Worm (Caenorhabditis elegans): Measurements from ENCODE around the gene snpc-1.2.
A peak's percentile ranks its signal among the peaks of the same experiment; 100 is the strongest.

Gene snpc-1.2

ce11 chrIII:13160636-13161035 is 8.7 kb downstream of the snpc-1.2 start:
- TF ChIP-seq dao-5 (tag; optimal IDR thresholded peaks at IDR 0.05) (no peak), him-1 (tag; optimal IDR thresholded peaks at IDR 0.05) (no peak), W03F9.2 (tag; optimal IDR thresholded peaks at IDR 0.05) (no peak)

- TF ChIP-seq dao-5 (tag; optimal IDR thresholded peaks at IDR 0.05) (no peak), him-1 (tag; optimal IDR thresholded peaks at IDR 0.05) (no peak), W03F9.2 (tag; optimal IDR thresholded peaks at IDR 0.05) (no peak)
Observed at ce11 chrIII:13153517-13153916, 15.8 kb downstream of the snpc-1.2 start, which contains the start of gene abce-1. Gene abce-1, plus strand, starts transcription at chrIII:13153817.

ce11 chrIII:13152697-13153391 is 16.5 kb downstream of the snpc-1.2 start, which contains the start of gene Y39E4B.10:
Gene Y39E4B.10, minus strand, starts transcription at chrIII:13152858.
- TF ChIP-seq dao-5 (tag; optimal IDR thresholded peaks at IDR 0.05) = no peak
- TF ChIP-seq him-1 (tag; optimal IDR thresholded peaks at IDR 0.05) = no peak
- peak; percentile 26 for TF ChIP-seq W03F9.2 (tag; optimal IDR thresholded peaks at IDR 0.05)

ce11 chrIII:13151765-13152164 is 17.6 kb downstream of the snpc-1.2 start:
- TF ChIP-seq him-1 (tag; optimal IDR thresholded peaks at IDR 0.05) (no peak), dao-5 (tag; optimal IDR thresholded peaks at IDR 0.05) (no peak), W03F9.2 (tag; optimal IDR thresholded peaks at IDR 0.05) (no peak)

ce11 chrIII:13139301-13139700 is 30.0 kb downstream of the snpc-1.2 start, which contains the start of gene bre-2:
Gene bre-2, minus strand, starts transcription at chrIII:13139626.
- no peak for TF ChIP-seq dao-5 (tag; optimal IDR thresholded peaks at IDR 0.05)
- no peak for TF ChIP-seq W03F9.2 (tag; optimal IDR thresholded peaks at IDR 0.05)
- TF ChIP-seq him-1 (tag; optimal IDR thresholded peaks at IDR 0.05) = no peak

DNA sequence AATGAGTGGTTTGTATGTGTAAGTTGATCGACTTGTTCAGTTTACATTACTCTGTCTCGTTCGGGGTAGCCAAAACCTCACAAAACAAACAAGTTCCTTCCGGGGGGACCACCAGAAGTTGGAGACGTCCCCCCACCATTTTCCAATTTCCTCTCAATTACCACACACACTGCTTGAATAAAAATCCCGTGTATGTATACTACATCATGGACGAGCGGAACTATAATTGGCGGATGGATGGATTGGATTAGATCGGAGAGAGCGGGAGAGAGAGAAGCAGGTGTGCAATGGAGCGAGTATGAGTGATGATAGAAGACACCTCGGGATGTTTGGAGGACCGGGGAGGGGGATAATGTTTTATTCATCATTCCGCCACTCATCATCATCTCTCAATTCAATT is 38.1 kb downstream of the snpc-1.2 start:
- TF ChIP-seq him-1 (tag; optimal IDR thresholded peaks at IDR 0.05) = no peak
- TF ChIP-seq W03F9.2 (tag; optimal IDR thresholded peaks at IDR 0.05) = no peak
- TF ChIP-seq dao-5 (tag; optimal IDR thresholded peaks at IDR 0.05) = no peak

DNA sequence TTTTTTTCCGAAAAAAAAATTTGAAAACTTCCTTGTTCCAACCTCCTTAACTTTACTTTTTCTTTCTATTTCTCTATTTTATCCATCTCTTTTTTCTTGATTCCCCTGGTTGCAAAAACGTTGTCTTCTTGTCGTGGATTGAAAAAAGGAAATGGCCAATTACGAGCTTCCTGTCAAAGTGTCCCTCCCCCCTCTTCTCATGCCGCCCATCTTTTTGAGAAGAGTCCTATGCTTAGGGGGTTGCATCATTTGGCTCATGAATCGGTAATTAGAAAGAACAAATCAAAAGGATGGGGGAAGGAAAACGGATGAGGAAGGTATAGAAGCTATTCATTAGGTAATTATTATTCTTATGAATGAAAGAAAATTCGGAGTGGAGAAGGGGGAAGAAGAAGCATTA is 42.2 kb downstream of the snpc-1.2 start:
- no peak for TF ChIP-seq dao-5 (tag; optimal IDR thresholded peaks at IDR 0.05)
- TF ChIP-seq W03F9.2 (tag; optimal IDR thresholded peaks at IDR 0.05) = no peak
- no peak for TF ChIP-seq him-1 (tag; optimal IDR thresholded peaks at IDR 0.05)

DNA sequence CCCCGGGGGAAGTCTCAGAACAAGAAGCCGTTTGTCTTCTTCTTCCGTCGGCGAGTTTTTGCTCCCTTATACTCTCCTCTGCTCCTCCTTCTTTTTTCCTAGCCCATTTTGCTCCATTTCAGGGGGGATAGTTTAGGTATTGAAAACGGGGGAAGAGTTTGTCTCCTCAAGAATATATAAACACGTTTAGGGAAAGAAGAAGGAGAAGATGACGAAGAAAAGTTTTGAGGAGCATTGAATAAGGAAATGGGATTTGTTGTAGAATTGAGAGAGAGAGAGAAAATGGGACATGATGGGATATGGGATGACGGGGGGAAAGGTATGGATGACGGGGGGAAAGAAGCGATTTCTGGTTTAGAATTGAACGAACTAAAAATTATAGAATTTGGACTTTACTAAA is 45.9 kb downstream of the snpc-1.2 start:
- no peak for TF ChIP-seq him-1 (tag; optimal IDR thresholded peaks at IDR 0.05)
- TF ChIP-seq dao-5 (tag; optimal IDR thresholded peaks at IDR 0.05) = no peak
- TF ChIP-seq W03F9.2 (tag; optimal IDR thresholded peaks at IDR 0.05) = no peak

ce11 chrIII:13119520-13119919 is 49.8 kb downstream of the snpc-1.2 start, which contains the start of gene zig-8:
Gene zig-8, plus strand, starts transcription at chrIII:13119820.
- TF ChIP-seq him-1 (tag; optimal IDR thresholded peaks at IDR 0.05) (no peak), dao-5 (tag; optimal IDR thresholded peaks at IDR 0.05) (no peak), W03F9.2 (tag; optimal IDR thresholded peaks at IDR 0.05) (no peak)

ce11 chrIII:13118460-13118859 is 50.9 kb downstream of the snpc-1.2 start:
- TF ChIP-seq him-1 (tag; optimal IDR thresholded peaks at IDR 0.05) (no peak), dao-5 (tag; optimal IDR thresholded peaks at IDR 0.05) (no peak), W03F9.2 (tag; optimal IDR thresholded peaks at IDR 0.05) (no peak)
